Fruit fly (Drosophila melanogaster): ENCODE results near the gene CG15578.

- no peak for TF ChIP-seq CrebA (GFP tag; optimal IDR thresholded peaks at IDR 0.05; ENCODE audit: borderline replicate concordance)
- no peak for TF ChIP-seq dl (GFP tag; optimal IDR thresholded peaks at IDR 0.05; ENCODE audit: insufficient read depth in 1 of 2, partially characterized antibody in 2 of 2)
- TF ChIP-seq OdsH (GFP tag; optimal IDR thresholded peaks at IDR 0.05) = no peak
- no peak for TF ChIP-seq Dfd (GFP tag; optimal IDR thresholded peaks at IDR 0.05)
- no peak for TF ChIP-seq usp (GFP tag; optimal IDR thresholded peaks at IDR 0.05)
Observed at dm6 chrX:4240146-4240545, 37.6 kb downstream of the CG15578 start.

Data from whole organism, wandering third instar larva.